Fruit fly (Drosophila melanogaster): ENCODE data around the gene CG43610.

dm6 chr2L:6817493-6817892 is 18.5 kb downstream of the CG43610 start:
- TF ChIP-seq usp (GFP tag; optimal IDR thresholded peaks at IDR 0.05) (no peak), CG8478 (optimal IDR thresholded peaks at IDR 0.05) (no peak), Dll (optimal IDR thresholded peaks at IDR 0.05) (no peak), psq (optimal IDR thresholded peaks at IDR 0.05) (no peak), pan (optimal IDR thresholded peaks at IDR 0.05) (no peak), EcR (GFP tag; optimal IDR thresholded peaks at IDR 0.05) (no peak)
